Fruit fly (Drosophila melanogaster) whole organism, embryonic: ENCODE results near the gene bab2.

ENCODE experiments used
- CG12299 ChIP-seq: fragments of 200-800 bp; sonication (Bioruptor generic); optimal IDR thresholded peaks from 2 replicates; lab custom pipeline; 2018; ENCODE audit warnings: missing biosample characterization, mild to moderate bottlenecking, missing genetic modification characterization
- Lim3 ChIP-seq: fragments of 200-800 bp; sonication (Bioruptor generic); IDR thresholded peaks from 2 replicates; pipeline ENCODE4 v1.3.6; 2022; ENCODE audit warnings: missing biosample characterization, missing genetic modification characterization
- otp ChIP-seq: fragments of 200-800 bp; sonication (Bioruptor generic); IDR thresholded peaks from 3 replicates; pipeline ENCODE4, ENCODE4 v1.3.6; 2022; ENCODE audit warnings: missing biosample characterization, missing genetic modification characterization
- row ChIP-seq: fragments of 200-800 bp; sonication (Bioruptor generic); IDR thresholded peaks from 3 replicates; pipeline ENCODE4 v1.3.6; 2022; ENCODE audit warnings: missing biosample characterization, missing genetic modification characterization

DNA sequence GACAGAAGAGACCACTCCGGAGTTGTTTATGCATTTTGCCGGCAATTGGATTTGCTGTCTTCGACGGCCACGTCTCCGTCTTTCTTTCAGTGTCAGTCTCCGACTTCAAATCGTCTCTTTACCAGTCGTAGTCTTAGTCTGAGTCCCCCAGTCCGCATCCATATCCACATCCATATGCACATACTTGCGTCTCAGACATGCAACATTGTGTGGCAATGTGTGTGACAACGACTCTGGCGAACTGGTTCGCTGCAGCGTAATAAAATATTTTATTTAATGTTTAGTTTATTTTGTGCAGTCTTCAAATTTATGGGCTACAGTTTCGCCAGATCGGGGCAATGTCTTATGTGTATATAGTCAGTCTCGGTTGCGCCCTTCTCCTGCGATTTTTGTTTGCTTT lies 55.4 kb downstream of the bab2 start:
- no peak for TF ChIP-seq Lim3 (GFP tag; lab: Robert Waterston, UW)
- no peak for TF ChIP-seq otp (GFP tag; lab: Robert Waterston, UW)
- no peak for TF ChIP-seq CG12299 (tag; lab: Kevin White, UChicago)
- TF ChIP-seq row = no peak
